Worm (Caenorhabditis elegans) whole organism, L4 larva: ENCODE data around the gene upb-1.

Experiments used
- F10B5.3 ChIP-seq: sonication (generic microtip); optimal IDR thresholded peaks from 2 replicates; lab custom pipeline; 2016; ENCODE audit warnings: mild to moderate bottlenecking, missing genetic modification characterization, missing compliant biosample characterization
- F37D6.2 ChIP-seq: sonication (generic microtip); optimal IDR thresholded peaks from 2 replicates; lab custom pipeline; 2016; ENCODE audit warnings: mild to moderate bottlenecking, missing genetic modification characterization, missing compliant biosample characterization
- R02D3.7 ChIP-seq: fragments of 150-350 bp; sonication (generic microtip); optimal IDR thresholded peaks from 3 replicates; lab custom pipeline; 2014; ENCODE audit warnings: missing biosample characterization, missing genetic modification characterization
- T20F7.1 ChIP-seq: fragments of 200-800 bp; sonication (Bioruptor generic); optimal IDR thresholded peaks from 2 replicates; lab custom pipeline; 2018; ENCODE audit warnings: mild to moderate bottlenecking, missing genetic modification characterization, missing compliant biosample characterization
- ceh-32 ChIP-seq: sonication (generic microtip); optimal IDR thresholded peaks from 2 replicates; lab custom pipeline; 2016; ENCODE audit warnings: mild to moderate bottlenecking, missing genetic modification characterization, missing compliant biosample characterization; ENCODE audit not compliant: poor library complexity
- lin-13 ChIP-seq: fragments of 150-350 bp; optimal IDR thresholded peaks from 2 replicates; lab custom pipeline; 2014; ENCODE audit warnings: missing biosample characterization, missing genetic modification reagents, missing genetic modification characterization
- lin-39 ChIP-seq: fragments of 150-350 bp; optimal IDR thresholded peaks from 2 replicates; lab custom pipeline; 2014; ENCODE audit warnings: missing biosample characterization, missing genetic modification reagents, missing genetic modification characterization
- mdl-1 ChIP-seq, 2 experiments: fragments of 150-350 bp in 1 of 2; sonication (generic microtip) in 1 of 2; optimal IDR thresholded peaks; 2 replicates each; lab custom pipeline; 2014 to 2017; ENCODE audit warnings: missing biosample characterization in 2 of 2, missing genetic modification characterization in 2 of 2
- nhr-10 ChIP-seq: fragments of 150-350 bp; optimal IDR thresholded peaks from 2 replicates; lab custom pipeline; 2014; ENCODE audit warnings: missing biosample characterization, missing genetic modification characterization
- nhr-28 ChIP-seq: fragments of 150-350 bp; optimal IDR thresholded peaks from 2 replicates; lab custom pipeline; 2014; ENCODE audit warnings: missing biosample characterization, missing genetic modification characterization
- nhr-76 ChIP-seq: fragments of 150-350 bp; optimal IDR thresholded peaks from 2 replicates; lab custom pipeline; 2014; ENCODE audit warnings: missing biosample characterization, missing genetic modification characterization
- unc-62 ChIP-seq, 3 experiments: fragments of 150-350 bp in 1 of 3; sonication (generic microtip); optimal IDR thresholded peaks in 2 of 3; peaks in 1 of 3; 1 replicate in 1 of 3; 2 replicates in 2 of 3; lab custom pipeline; 2014 to 2017; ENCODE audit warnings: missing biosample characterization in 3 of 3, missing genetic modification characterization in 3 of 3, missing genetic modification reagents in 3 of 3, missing genotype in 1 of 3
- zag-1 ChIP-seq: fragments of 150-350 bp; optimal IDR thresholded peaks from 2 replicates; lab custom pipeline; 2014; ENCODE audit warnings: missing biosample characterization, missing genetic modification characterization
- zip-11 ChIP-seq: fragments of 200-800 bp; sonication (Bioruptor generic); IDR thresholded peaks from 2 replicates; pipeline ENCODE4 v1.3.6; 2022; ENCODE audit warnings: missing genetic modification characterization, missing compliant biosample characterization

ce11 chrII:6246054-6246453, 43.8 kb downstream of the upb-1 start, which contains the start of gene lelo-1:
- TF ChIP-seq nhr-10, result no peak
- TF ChIP-seq F37D6.2 (tag; lab: Kevin White, UChicago), result no peak
- TF ChIP-seq mdl-1 (tag; optimal IDR thresholded peaks at IDR 0.05; lab: Kevin White, UChicago), result no peak
- no peak for TF ChIP-seq ceh-32 (tag; lab: Kevin White, UChicago)
- no peak for TF ChIP-seq zag-1 (tag; lab: Kevin White, UChicago)
- TF ChIP-seq lin-13 (GFP tag; lab: Kevin White, UChicago), result no peak
- TF ChIP-seq zip-11 (GFP tag; lab: Robert Waterston, UW), result no peak
- no peak for TF ChIP-seq nhr-76 (tag; lab: Kevin White, UChicago)
- TF ChIP-seq T20F7.1 (GFP tag; lab: Kevin White, UChicago), result no peak
- no peak for TF ChIP-seq unc-62 (GFP tag; optimal IDR thresholded peaks at IDR 0.05 in 1 of 2; lab: Kevin White, UChicago)
- no peak for TF ChIP-seq unc-62 (tag; optimal IDR thresholded peaks at IDR 0.05; lab: Kevin White, UChicago)
- no peak for TF ChIP-seq lin-39 (tag; lab: Kevin White, UChicago)
- no peak for TF ChIP-seq F10B5.3 (tag; lab: Kevin White, UChicago)
- TF ChIP-seq nhr-28 (tag; lab: Kevin White, UChicago), result no peak
- no peak for TF ChIP-seq R02D3.7 (tag; lab: Kevin White, UChicago)
